Fruit fly (Drosophila melanogaster): ENCODE results near the gene alpha-Est2.
A peak's percentile ranks its signal among the peaks of the same experiment; 100 is the strongest.

alpha-Est2 gene

DNA sequence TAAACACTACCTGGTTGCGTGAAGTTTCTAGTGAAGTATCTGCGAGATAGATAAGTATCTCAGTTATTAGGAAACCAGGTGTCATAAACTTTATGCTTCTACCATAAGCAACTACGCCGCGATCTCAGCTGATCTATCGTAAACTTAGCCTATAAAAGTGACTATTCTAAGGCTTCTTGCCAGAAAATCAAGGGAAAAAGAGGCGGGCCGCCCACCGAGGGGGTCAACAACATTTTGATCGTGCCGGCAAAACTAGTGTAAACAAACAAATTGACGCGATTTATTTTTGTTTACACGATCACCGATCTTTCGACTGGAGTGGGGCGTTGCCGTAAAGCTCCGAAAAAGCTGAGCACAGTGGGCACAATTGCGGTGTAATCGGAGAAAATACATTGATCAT, 17.4 kb upstream of the alpha-Est2 start (continued):
- TF ChIP-seq caup (GFP tag; optimal IDR thresholded peaks at IDR 0.05; ENCODE audit: severe bottlenecking) (no peak), sob (GFP tag; IDR thresholded peaks at IDR 0.05) (no peak), CG4730 (GFP tag; IDR thresholded peaks at IDR 0.05) (no peak), psq (GFP tag; optimal IDR thresholded peaks at IDR 0.05) (no peak), HLH54F (GFP tag; optimal IDR thresholded peaks at IDR 0.05) (no peak), CG9437 (GFP tag; optimal IDR thresholded peaks at IDR 0.05) (no peak), Ptx1 (GFP tag; IDR thresholded peaks at IDR 0.05) (no peak), gro (GFP tag; optimal IDR thresholded peaks at IDR 0.05) (no peak), Fer1 (GFP tag; optimal IDR thresholded peaks at IDR 0.05) (peak; percentile 43), Scr (GFP tag; IDR thresholded peaks at IDR 0.05; ENCODE audit: partially characterized antibody) (no peak), CG6765 (GFP tag; optimal IDR thresholded peaks at IDR 0.05) (no peak), CG8924 (tag; optimal IDR thresholded peaks at IDR 0.05) (no peak), CG10543 (GFP tag; optimal IDR thresholded peaks at IDR 0.05) (peak; percentile 58), trem (tag; optimal IDR thresholded peaks at IDR 0.05) (no peak), exex (tag; optimal IDR thresholded peaks at IDR 0.05) (peak; percentile 5), CG10565 (GFP tag; optimal IDR thresholded peaks at IDR 0.05) (no peak), sim (GFP tag; IDR thresholded peaks at IDR 0.05) (no peak), Hey (tag; optimal IDR thresholded peaks at IDR 0.05) (no peak), CG8290 (GFP tag; optimal IDR thresholded peaks at IDR 0.05) (no peak), CG8290 (tag; optimal IDR thresholded peaks at IDR 0.05) (no peak), bsh (GFP tag; optimal IDR thresholded peaks at IDR 0.05) (no peak), wek (GFP tag; optimal IDR thresholded peaks at IDR 0.05) (no peak), Sry-β (GFP tag; optimal IDR thresholded peaks at IDR 0.05) (no peak), ttk (GFP tag; IDR thresholded peaks at IDR 0.05) (no peak), pb (GFP tag; optimal IDR thresholded peaks at IDR 0.05) (no peak), Dbx (GFP tag; IDR thresholded peaks at IDR 0.05) (no peak), nau (GFP tag; optimal IDR thresholded peaks at IDR 0.05) (no peak), Hmr (GFP tag; optimal IDR thresholded peaks at IDR 0.05) (peak; percentile 40), CG11560 (tag; IDR thresholded peaks at IDR 0.05) (no peak), CG4328 (GFP tag; optimal IDR thresholded peaks at IDR 0.05) (no peak), ewg (GFP tag; optimal IDR thresholded peaks at IDR 0.05) (no peak), CG6689 (GFP tag; IDR thresholded peaks at IDR 0.05) (no peak), CG11085 (GFP tag; IDR thresholded peaks at IDR 0.05) (no peak), Max (GFP tag; optimal IDR thresholded peaks at IDR 0.05) (no peak), MESR4 (GFP tag; optimal IDR thresholded peaks at IDR 0.05) (no peak), CG3163 (GFP tag; optimal IDR thresholded peaks at IDR 0.05) (no peak), knrl (GFP tag; IDR thresholded peaks at IDR 0.05; ENCODE audit: partially characterized antibody) (no peak), Deaf1 (tag; optimal IDR thresholded peaks at IDR 0.05) (no peak), kni (GFP tag; optimal IDR thresholded peaks at IDR 0.05) (no peak), Abd-B (GFP tag; optimal IDR thresholded peaks at IDR 0.05) (no peak), ems (GFP tag; optimal IDR thresholded peaks at IDR 0.05) (no peak), CG14965 (GFP tag; optimal IDR thresholded peaks at IDR 0.05; ENCODE audit: borderline replicate concordance) (no peak), CG3281 (GFP tag; optimal IDR thresholded peaks at IDR 0.05) (peak; percentile 66), CG17612 (GFP tag; IDR thresholded peaks at IDR 0.05) (no peak), CG2120 (GFP tag; optimal IDR thresholded peaks at IDR 0.05) (no peak), CG12391 (tag; optimal IDR thresholded peaks at IDR 0.05) (no peak), CG8944 (GFP tag; optimal IDR thresholded peaks at IDR 0.05) (no peak), CG13424 (tag; optimal IDR thresholded peaks at IDR 0.05) (no peak), ato (GFP tag; IDR thresholded peaks at IDR 0.05; ENCODE audit: partially characterized antibody) (no peak), CG7271 (tag; optimal IDR thresholded peaks at IDR 0.05) (no peak), Lhr (GFP tag; optimal IDR thresholded peaks at IDR 0.05) (no peak)

All from whole organism, embryonic.